Fruit fly (Drosophila melanogaster) whole organism, adult: Measurements from ENCODE around the gene CG12010.
A peak's percentile ranks its signal among the peaks of the same experiment; 100 is the strongest.

Experiments used
- CG11617 ChIP-seq: fragments of 200-800 bp; sonication (Bioruptor generic); optimal IDR thresholded peaks from 2 replicates; lab custom pipeline; 2017; ENCODE audit warnings: mild to moderate bottlenecking, missing biosample characterization, missing genetic modification reagents, missing genetic modification characterization
- CG12768 ChIP-seq: fragments of 200-800 bp; sonication (Bioruptor generic); optimal IDR thresholded peaks from 2 replicates; lab custom pipeline; 2017; ENCODE audit warnings: missing biosample characterization, missing genetic modification characterization, mild to moderate bottlenecking, moderate library complexity, missing genetic modification reagents
- CG14711 ChIP-seq: fragments of 200-800 bp; sonication (Bioruptor generic); optimal IDR thresholded peaks from 2 replicates; lab custom pipeline; 2018; ENCODE audit warnings: missing biosample characterization, mild to moderate bottlenecking, missing genetic modification characterization, moderate library complexity
- CG1620 ChIP-seq: fragments of 200-800 bp; sonication (Bioruptor generic); optimal IDR thresholded peaks from 2 replicates; lab custom pipeline; 2016; ENCODE audit warnings: missing biosample characterization, missing genetic modification characterization
- CG33017 ChIP-seq: fragments of 200-800 bp; sonication (Bioruptor generic); optimal IDR thresholded peaks from 2 replicates; lab custom pipeline; 2018; ENCODE audit warnings: missing biosample characterization, mild to moderate bottlenecking, missing genetic modification characterization, moderate library complexity
- CG5204 ChIP-seq: fragments of 200-800 bp; sonication (Bioruptor generic); optimal IDR thresholded peaks from 2 replicates; lab custom pipeline; 2016; ENCODE audit warnings: missing biosample characterization, missing genetic modification characterization
- CG7045 ChIP-seq: fragments of 200-800 bp; sonication (Bioruptor generic); optimal IDR thresholded peaks from 2 replicates; lab custom pipeline; 2017; ENCODE audit warnings: missing biosample characterization, mild to moderate bottlenecking, missing genetic modification characterization
- CG7101 ChIP-seq: fragments of 200-800 bp; sonication (Bioruptor generic); optimal IDR thresholded peaks from 2 replicates; lab custom pipeline; 2018; ENCODE audit warnings: missing biosample characterization, mild to moderate bottlenecking, missing genetic modification characterization, moderate library complexity
- Clk ChIP-seq: fragments of 200-800 bp; sonication (Bioruptor generic); optimal IDR thresholded peaks from 2 replicates; lab custom pipeline; 2017; ENCODE audit warnings: missing biosample characterization, missing genetic modification characterization
- Crg-1 ChIP-seq: fragments of 200-800 bp; sonication (Bioruptor generic); optimal IDR thresholded peaks from 2 replicates; lab custom pipeline; 2016; ENCODE audit warnings: missing biosample characterization, missing genetic modification characterization
- Hr96 ChIP-seq: fragments of 200-800 bp; sonication (Bioruptor generic); optimal IDR thresholded peaks from 2 replicates; lab custom pipeline; 2016; ENCODE audit warnings: missing biosample characterization, missing genetic modification characterization
- Mnt ChIP-seq: fragments of 200-800 bp; sonication (Bioruptor generic); optimal IDR thresholded peaks from 2 replicates; lab custom pipeline; 2016; ENCODE audit warnings: missing biosample characterization, mild to moderate bottlenecking, missing genetic modification characterization
- bab1 ChIP-seq: fragments of 200-800 bp; sonication (Bioruptor generic); optimal IDR thresholded peaks from 3 replicates; lab custom pipeline; 2019; ENCODE audit warnings: missing biosample characterization, mild to moderate bottlenecking, missing genetic modification characterization, moderate library complexity
- cic ChIP-seq: fragments of 200-800 bp; sonication (Bioruptor generic); optimal IDR thresholded peaks from 2 replicates; lab custom pipeline; 2017; ENCODE audit warnings: missing biosample characterization, mild to moderate bottlenecking, missing genetic modification characterization, moderate library complexity
- cnc ChIP-seq, 2 experiments: fragments of >200 bp; optimal IDR thresholded peaks; 2 replicates each; lab custom pipeline; 2017
- kay ChIP-seq: fragments of 200-800 bp; sonication (Bioruptor generic); peaks from one replicate; lab custom pipeline; 2016; ENCODE audit warnings: missing biosample characterization, missing genetic modification characterization, borderline replicate concordance
- ovo ChIP-seq: fragments of 200-800 bp; sonication (Bioruptor generic); optimal IDR thresholded peaks from 2 replicates; lab custom pipeline; 2016; ENCODE audit warnings: missing biosample characterization, missing genetic modification characterization
- pad ChIP-seq: fragments of 200-800 bp; sonication (Bioruptor generic); optimal IDR thresholded peaks from 3 replicates; lab custom pipeline; 2017; ENCODE audit warnings: missing biosample characterization, missing genetic modification characterization, mild to moderate bottlenecking, moderate library complexity, missing genetic modification reagents
- tj ChIP-seq: fragments of 200-800 bp; sonication (Bioruptor generic); optimal IDR thresholded peaks from 3 replicates; lab custom pipeline; 2017; ENCODE audit warnings: missing biosample characterization, mild to moderate bottlenecking, missing genetic modification characterization, moderate library complexity
- toe ChIP-seq: fragments of 200-800 bp; sonication (Bioruptor generic); optimal IDR thresholded peaks from 2 replicates; lab custom pipeline; 2016; ENCODE audit warnings: missing biosample characterization, missing genetic modification characterization

CG12010 gene

dm6 chr3L:3334784-3335183 lies 39.3 kb upstream of the CG12010 start, which contains the start of gene CG14969:
TSS of gene CG14969 (minus strand) at chr3L:3334978.
- TF ChIP-seq tj (GFP tag; lab: Kevin White, UChicago) (no peak), bab1 (GFP tag; lab: Kevin White, UChicago) (peak; percentile 80), toe (no peak)

- TF ChIP-seq Crg-1 (GFP tag; lab: Kevin White, UChicago): no peak
- TF ChIP-seq kay (GFP tag; lab: Kevin White, UChicago): no peak
- no peak for TF ChIP-seq CG12768
- no peak for TF ChIP-seq CG7101 (tag; lab: Kevin White, UChicago)
Observed at dm6 chr3L:3335688-3336087, 38.4 kb upstream of the CG12010 start, which contains the start of gene Drsl1. TSS of gene Drsl1 (minus strand) at chr3L:3335788.

- peak; percentile 3 for TF ChIP-seq CG1620
- TF ChIP-seq cnc (optimal IDR thresholded peaks at IDR 0.05; lab: Kevin White, UChicago): no peak
- TF ChIP-seq pad (GFP tag; lab: Kevin White, UChicago): peak; percentile 3
- no peak for TF ChIP-seq Crg-1 (GFP tag; lab: Kevin White, UChicago)
- TF ChIP-seq Hr96: no peak
- no peak for TF ChIP-seq toe
- TF ChIP-seq CG33017 (tag; lab: Kevin White, UChicago): peak; percentile 49
- TF ChIP-seq cic (GFP tag; lab: Kevin White, UChicago): peak; percentile 42
- no peak for TF ChIP-seq kay (GFP tag; lab: Kevin White, UChicago)
- no peak for TF ChIP-seq CG7045 (GFP tag; lab: Kevin White, UChicago)
- peak; percentile 68 for TF ChIP-seq bab1 (GFP tag; lab: Kevin White, UChicago)
- TF ChIP-seq CG7101 (tag; lab: Kevin White, UChicago): peak; percentile 29
- TF ChIP-seq ovo: peak; percentile 31
- TF ChIP-seq CG11617 (GFP tag; lab: Kevin White, UChicago): no peak
- TF ChIP-seq CG12768: peak; percentile 58
- peak; percentile 61 for TF ChIP-seq Mnt (GFP tag; lab: Kevin White, UChicago)
- TF ChIP-seq CG14711: peak; percentile 17
- no peak for TF ChIP-seq CG5204 (GFP tag; lab: Kevin White, UChicago)
- TF ChIP-seq tj (GFP tag; lab: Kevin White, UChicago): peak; percentile 65
- no peak for TF ChIP-seq Clk (GFP tag; lab: Kevin White, UChicago)
Observed at dm6 chr3L:3336368-3337164, 37.5 kb upstream of the CG12010 start, which contains the start of the genes Drsl6 and kst. TSS of gene Drsl6 (minus strand) at chr3L:3336418. TSS of gene kst (plus strand) at chr3L:3336860.

dm6 chr3L:3337345-3337928 lies 36.6 kb upstream of the CG12010 start:
- TF ChIP-seq Clk (GFP tag; lab: Kevin White, UChicago) (no peak), CG5204 (GFP tag; lab: Kevin White, UChicago) (no peak), CG1620 (no peak), ovo (no peak), CG14711 (no peak), CG11617 (GFP tag; lab: Kevin White, UChicago) (no peak)

dm6 chr3L:3338028-3338855 lies 35.8 kb upstream of the CG12010 start:
- TF ChIP-seq ovo (peak; percentile 97), Mnt (GFP tag; lab: Kevin White, UChicago) (peak; percentile 14), Crg-1 (GFP tag; lab: Kevin White, UChicago) (peak; percentile 17), kay (GFP tag; lab: Kevin White, UChicago) (peak; percentile 10), CG1620 (no peak)

dm6 chr3L:3338882-3339590 lies 35.0 kb upstream of the CG12010 start:
- no peak for TF ChIP-seq CG33017 (tag; lab: Kevin White, UChicago)
- TF ChIP-seq CG14711: peak; percentile 6
